Worm (Caenorhabditis elegans): ENCODE results near the gene csq-1.

The csq-1 gene

ce11 chrX:14661918-14662317 lies 22.8 kb upstream of the csq-1 start:
- TF ChIP-seq nhr-76 (tag; optimal IDR thresholded peaks at IDR 0.05) (no peak), nhr-67 (tag; optimal IDR thresholded peaks at IDR 0.05) (no peak), ceh-28 (tag; optimal IDR thresholded peaks at IDR 0.05) (no peak), nhr-25 (tag; optimal IDR thresholded peaks at IDR 0.05) (no peak), nfya-1 (tag; optimal IDR thresholded peaks at IDR 0.05; ENCODE audit: insufficient read depth) (no peak), nhr-11 (tag; optimal IDR thresholded peaks at IDR 0.05) (no peak), pha-4 (tag; optimal IDR thresholded peaks at IDR 0.05) (no peak), ama-1 (optimal IDR thresholded peaks at IDR 0.05) (no peak), aly-2 (tag; optimal IDR thresholded peaks at IDR 0.05) (no peak), unc-62 (GFP tag; optimal IDR thresholded peaks at IDR 0.05) (no peak), nhr-43 (tag; optimal IDR thresholded peaks at IDR 0.05; ENCODE audit: poor library complexity, severe bottlenecking) (no peak), R02D3.7 (tag; optimal IDR thresholded peaks at IDR 0.05) (no peak)

ce11 chrX:14662460-14662859 lies 22.2 kb upstream of the csq-1 start:
- TF ChIP-seq mdl-1 (tag; optimal IDR thresholded peaks at IDR 0.05) (no peak), lin-15B (tag; optimal IDR thresholded peaks at IDR 0.05) (no peak)

- no peak for TF ChIP-seq sea-2 (GFP tag; optimal IDR thresholded peaks at IDR 0.05)
- no peak for TF ChIP-seq nhr-77 (tag; optimal IDR thresholded peaks at IDR 0.05)
- no peak for TF ChIP-seq nfya-1 (tag; optimal IDR thresholded peaks at IDR 0.05; ENCODE audit: insufficient read depth)
- no peak for TF ChIP-seq nhr-11 (tag; optimal IDR thresholded peaks at IDR 0.05)
- no peak for TF ChIP-seq fos-1 (tag; optimal IDR thresholded peaks at IDR 0.05)
- TF ChIP-seq skn-1 (tag; optimal IDR thresholded peaks at IDR 0.05), result no peak
- no peak for TF ChIP-seq nhr-43 (tag; optimal IDR thresholded peaks at IDR 0.05; ENCODE audit: poor library complexity, severe bottlenecking)
- TF ChIP-seq lin-15B (tag; optimal IDR thresholded peaks at IDR 0.05), result no peak
- TF ChIP-seq snpc-4 (tag; optimal IDR thresholded peaks at IDR 0.05), result no peak
- TF ChIP-seq egl-27 (tag; optimal IDR thresholded peaks at IDR 0.05), result no peak
- no peak for TF ChIP-seq fkh-2 (tag; optimal IDR thresholded peaks at IDR 0.05)
Measured at ce11 chrX:14664028-14664427, 20.6 kb upstream of the csq-1 start, which contains the start of gene C26G2.2. Gene C26G2.2 (plus strand): TSS chrX:14664328.

- TF ChIP-seq ceh-82 (tag; optimal IDR thresholded peaks at IDR 0.05) (no peak), unc-39 (tag; optimal IDR thresholded peaks at IDR 0.05) (no peak), zag-1 (tag; optimal IDR thresholded peaks at IDR 0.05) (no peak)
Measured at ce11 chrX:14671300-14671699, 13.4 kb upstream of the csq-1 start.

ce11 chrX:14674028-14674427 lies 10.6 kb upstream of the csq-1 start, which contains the start of gene slt-1:
Gene slt-1 (plus strand): TSS chrX:14674328.
- TF ChIP-seq egl-5 (tag; optimal IDR thresholded peaks at IDR 0.05) (peak; percentile 72), fkh-10 (GFP tag; optimal IDR thresholded peaks at IDR 0.05) (no peak)

ce11 chrX:14678983-14679382 lies 5.7 kb upstream of the csq-1 start:
- no peak for TF ChIP-seq nhr-237 (tag; optimal IDR thresholded peaks at IDR 0.05)
- TF ChIP-seq elt-2 (tag; optimal IDR thresholded peaks at IDR 0.05), result peak; percentile 17
- peak; percentile 19 for TF ChIP-seq nhr-25 (tag; optimal IDR thresholded peaks at IDR 0.05)
- no peak for TF ChIP-seq nhr-67 (tag; optimal IDR thresholded peaks at IDR 0.05)

ce11 chrX:14680474-14680873 lies 4.2 kb upstream of the csq-1 start:
- TF ChIP-seq snpc-4 (tag; optimal IDR thresholded peaks at IDR 0.05) (peak; percentile 39), tbx-2 (tag; optimal IDR thresholded peaks at IDR 0.05) (no peak)

- peak; percentile 51 for TF ChIP-seq nfya-1 (tag; optimal IDR thresholded peaks at IDR 0.05; ENCODE audit: insufficient read depth)
- no peak for TF ChIP-seq daf-12 (tag; optimal IDR thresholded peaks at IDR 0.05)
- no peak for TF ChIP-seq ama-1 (optimal IDR thresholded peaks at IDR 0.05)
Measured at ce11 chrX:14692905-14693304, 8.2 kb downstream of the csq-1 start, which contains the start of gene sox-3. Gene sox-3 (minus strand): TSS chrX:14693005.
